Fruit fly (Drosophila melanogaster): ENCODE results near the gene by.

Gene by

dm6 chr3R:9577382-9578137 is 44.7 kb upstream of the by start, which contains the start of the genes Kap-alpha3 and Son (continued):
- TF ChIP-seq Ada2b (GFP tag; IDR thresholded peaks at IDR 0.05), result peak; percentile 76
- peak; percentile 76 for TF ChIP-seq exex (tag; optimal IDR thresholded peaks at IDR 0.05)
- peak; percentile 78 for TF ChIP-seq Nf-YB (GFP tag; optimal IDR thresholded peaks at IDR 0.05)
- TF ChIP-seq CG13775 (GFP tag; optimal IDR thresholded peaks at IDR 0.05), result peak; percentile 98
- peak; percentile 92 for TF ChIP-seq Side (GFP tag; optimal IDR thresholded peaks at IDR 0.05)
- peak; percentile 92 for TF ChIP-seq CoRest (tag; optimal IDR thresholded peaks at IDR 0.05)
- peak; percentile 93 for TF ChIP-seq ems (GFP tag; optimal IDR thresholded peaks at IDR 0.05)
- peak; percentile 79 for TF ChIP-seq croc (GFP tag; conservative IDR thresholded peaks at IDR 0.05)
- peak; percentile 87 for TF ChIP-seq Rx (GFP tag; IDR thresholded peaks at IDR 0.05)
- peak; percentile 90 for TF ChIP-seq Abd-B (GFP tag; optimal IDR thresholded peaks at IDR 0.05)
- peak; percentile 71; the same call in 2 of the 3 replicates for TF ChIP-seq CG11560 (tag; IDR thresholded peaks at IDR 0.05)
- TF ChIP-seq CG13894 (tag; optimal IDR thresholded peaks at IDR 0.05), result peak; percentile 91
- TF ChIP-seq CG3726 (GFP tag; IDR thresholded peaks at IDR 0.05), result peak; percentile 80; the same call in 2 of the 3 replicates
- TF ChIP-seq D19B (GFP tag; optimal IDR thresholded peaks at IDR 0.05), result peak; percentile 81
- peak; percentile 90 for TF ChIP-seq wek (GFP tag; optimal IDR thresholded peaks at IDR 0.05)
- peak; percentile 90 for TF ChIP-seq CG17829 (tag; optimal IDR thresholded peaks at IDR 0.05)
- TF ChIP-seq CG6854 (GFP tag; optimal IDR thresholded peaks at IDR 0.05), result peak; percentile 90
- TF ChIP-seq Bteb2 (GFP tag; optimal IDR thresholded peaks at IDR 0.05), result peak; percentile 91
- TF ChIP-seq nmo (GFP tag; optimal IDR thresholded peaks at IDR 0.05), result peak; percentile 95
- peak; percentile 90 for TF ChIP-seq CG7786 (GFP tag; optimal IDR thresholded peaks at IDR 0.05)
- TF ChIP-seq Poxn (GFP tag; IDR thresholded peaks at IDR 0.05), result peak; percentile 69
- TF ChIP-seq dmrt99B (tag; optimal IDR thresholded peaks at IDR 0.05), result peak; percentile 85
- TF ChIP-seq Atf3 (GFP tag; optimal IDR thresholded peaks at IDR 0.05), result peak; percentile 90
- peak; percentile 96 for TF ChIP-seq Mes4 (GFP tag; optimal IDR thresholded peaks at IDR 0.05)
- peak; percentile 85 for TF ChIP-seq CG15696 (tag; optimal IDR thresholded peaks at IDR 0.05)
- TF ChIP-seq jing (GFP tag; optimal IDR thresholded peaks at IDR 0.05), result peak; percentile 69
- TF ChIP-seq eve (GFP tag; optimal IDR thresholded peaks at IDR 0.05), result no peak
- peak; percentile 89 for TF ChIP-seq Sry-β (GFP tag; optimal IDR thresholded peaks at IDR 0.05)
- no peak for TF ChIP-seq CG4360 (GFP tag; IDR thresholded peaks at IDR 0.05)
- TF ChIP-seq aop (GFP tag; IDR thresholded peaks at IDR 0.05), result no peak
- peak; percentile 5 for TF ChIP-seq Elba2 (GFP tag; optimal IDR thresholded peaks at IDR 0.05)
- TF ChIP-seq p53 (GFP tag; optimal IDR thresholded peaks at IDR 0.05), result peak; percentile 83
- peak; percentile 79 for TF ChIP-seq CG11093 (GFP tag; IDR thresholded peaks at IDR 0.05)
- peak; percentile 85 for TF ChIP-seq HLH3B (GFP tag; IDR thresholded peaks at IDR 0.05)
- TF ChIP-seq CkIIα-i1 (GFP tag; IDR thresholded peaks at IDR 0.05), result no peak
- peak; percentile 89 for TF ChIP-seq CG12155 (GFP tag; optimal IDR thresholded peaks at IDR 0.05)
- TF ChIP-seq Hey (tag; optimal IDR thresholded peaks at IDR 0.05), result peak; percentile 93
- TF ChIP-seq CG12744 (GFP tag; optimal IDR thresholded peaks at IDR 0.05), result peak; percentile 91
- peak; percentile 88 for TF ChIP-seq ttk (GFP tag; IDR thresholded peaks at IDR 0.05)
- TF ChIP-seq Scr (GFP tag; IDR thresholded peaks at IDR 0.05; ENCODE audit: partially characterized antibody), result peak; percentile 91
- TF ChIP-seq PHDP (tag; optimal IDR thresholded peaks at IDR 0.05), result peak; percentile 86
- TF ChIP-seq CG7556 (GFP tag; optimal IDR thresholded peaks at IDR 0.05), result peak; percentile 86
- TF ChIP-seq nerfin-2 (GFP tag; IDR thresholded peaks at IDR 0.05; ENCODE audit: partially characterized antibody), result peak; percentile 65
- peak; percentile 88 for TF ChIP-seq her (GFP tag; optimal IDR thresholded peaks at IDR 0.05)
- peak; percentile 87 for TF ChIP-seq eyg (GFP tag; optimal IDR thresholded peaks at IDR 0.05)
- peak; percentile 86 for TF ChIP-seq gcm2 (GFP tag; optimal IDR thresholded peaks at IDR 0.05)
- peak; percentile 29; the same call in 1 of the 2 replicates for TF ChIP-seq crol (GFP tag; IDR thresholded peaks at IDR 0.05)
- TF ChIP-seq tll (GFP tag; optimal IDR thresholded peaks at IDR 0.05), result peak; percentile 37 to 79
- peak; percentile 88 for TF ChIP-seq al (GFP tag; IDR thresholded peaks at IDR 0.05)
